Fruit fly (Drosophila melanogaster) whole organism, pupa: ENCODE data around the gene CG17572.

Source experiments
- CG10348 ChIP-seq: fragments of 200-800 bp; sonication (Bioruptor generic); IDR thresholded peaks from 2 replicates; pipeline ENCODE4 v1.3.6; 2022; ENCODE audit warnings: missing biosample characterization, missing genetic modification characterization
- CG12605 ChIP-seq: fragments of 200-800 bp; sonication (Bioruptor generic); IDR thresholded peaks from 2 replicates; pipeline ENCODE4 v1.3.6; 2022; ENCODE audit warnings: missing biosample characterization, missing genetic modification characterization
- CG17806 ChIP-seq: fragments of 200-800 bp; sonication (Bioruptor generic); optimal IDR thresholded peaks from 2 replicates; lab custom pipeline; 2018; ENCODE audit warnings: missing biosample characterization, mild to moderate bottlenecking, missing genetic modification characterization, moderate library complexity
- CG32121 ChIP-seq: fragments of 200-800 bp; sonication (Bioruptor generic); IDR thresholded peaks from 2 replicates; pipeline ENCODE4 v1.3.6; 2022; ENCODE audit warnings: missing biosample characterization, missing genetic modification characterization
- CG34367 ChIP-seq: fragments of 200-800 bp; sonication (Bioruptor generic); optimal IDR thresholded peaks from 2 replicates; lab custom pipeline; 2018; ENCODE audit warnings: missing biosample characterization, mild to moderate bottlenecking, missing genetic modification characterization
- CG8159 ChIP-seq: fragments of 200-800 bp; sonication (Bioruptor generic); optimal IDR thresholded peaks from 3 replicates; lab custom pipeline; 2018; ENCODE audit warnings: missing biosample characterization, mild to moderate bottlenecking, missing genetic modification characterization, moderate library complexity
- CG9948 ChIP-seq: fragments of 200-800 bp; sonication (Bioruptor generic); optimal IDR thresholded peaks from 2 replicates; lab custom pipeline; 2018; ENCODE audit warnings: missing biosample characterization, mild to moderate bottlenecking, missing genetic modification characterization, moderate library complexity
- EcR ChIP-seq: fragments of 200-800 bp; sonication (Bioruptor generic); optimal IDR thresholded peaks from 3 replicates; lab custom pipeline; 2019; ENCODE audit warnings: missing biosample characterization, missing genetic modification characterization, mild to moderate bottlenecking, moderate library complexity, missing genetic modification reagents
- Ets98B ChIP-seq: fragments of 200-800 bp; sonication (Bioruptor generic); IDR thresholded peaks from 2 replicates; pipeline ENCODE4 v1.3.6; 2022; ENCODE audit warnings: missing biosample characterization, missing genetic modification characterization
- Pif1A ChIP-seq: fragments of 200-800 bp; sonication (Bioruptor generic); optimal IDR thresholded peaks from 3 replicates; lab custom pipeline; 2016; ENCODE audit warnings: missing biosample characterization, missing genetic modification characterization
- Pif1B ChIP-seq: fragments of 200-800 bp; sonication (Bioruptor generic); optimal IDR thresholded peaks from 3 replicates; lab custom pipeline; 2016; ENCODE audit warnings: missing biosample characterization, missing genetic modification characterization
- Snoo ChIP-seq: fragments of 200-800 bp; sonication (Bioruptor generic); optimal IDR thresholded peaks from 3 replicates; lab custom pipeline; 2017; ENCODE audit warnings: missing biosample characterization, mild to moderate bottlenecking, missing genetic modification characterization, inconsistent platforms
- gl ChIP-seq: fragments of 200-800 bp; sonication (Bioruptor generic); optimal IDR thresholded peaks from 2 replicates; lab custom pipeline; 2018; ENCODE audit warnings: missing biosample characterization, mild to moderate bottlenecking, missing genetic modification characterization
- rn ChIP-seq: fragments of 200-800 bp; sonication (Bioruptor generic); IDR thresholded peaks from 2 replicates; pipeline ENCODE4 v1.3.6; 2022; ENCODE audit warnings: missing biosample characterization, missing genetic modification characterization

- TF ChIP-seq Ets98B (GFP tag; lab: Robert Waterston, UW) (no peak), EcR (GFP tag; lab: Kevin White, UChicago) (no peak), CG17806 (tag; lab: Kevin White, UChicago) (no peak), CG12605 (GFP tag; lab: Robert Waterston, UW) (no peak), CG8159 (tag; lab: Kevin White, UChicago) (no peak), CG9948 (tag; lab: Kevin White, UChicago) (no peak), Pif1A (GFP tag; lab: Kevin White, UChicago) (no peak), CG34367 (tag; lab: Kevin White, UChicago) (no peak), gl (tag; lab: Kevin White, UChicago) (no peak), CG10348 (GFP tag; lab: Robert Waterston, UW) (no peak), Pif1B (GFP tag; lab: Kevin White, UChicago) (no peak), CG32121 (GFP tag; lab: Robert Waterston, UW) (no peak), rn (GFP tag; lab: Robert Waterston, UW) (no peak), Snoo (tag; lab: Kevin White, UChicago) (no peak)
These were observed 14.9 kb upstream of the CG17572 start for dm6 chr2L:19088895-19089294.
